Worm (Caenorhabditis elegans): Measurements from ENCODE around the gene ldb-1.

ldb-1 gene

DNA sequence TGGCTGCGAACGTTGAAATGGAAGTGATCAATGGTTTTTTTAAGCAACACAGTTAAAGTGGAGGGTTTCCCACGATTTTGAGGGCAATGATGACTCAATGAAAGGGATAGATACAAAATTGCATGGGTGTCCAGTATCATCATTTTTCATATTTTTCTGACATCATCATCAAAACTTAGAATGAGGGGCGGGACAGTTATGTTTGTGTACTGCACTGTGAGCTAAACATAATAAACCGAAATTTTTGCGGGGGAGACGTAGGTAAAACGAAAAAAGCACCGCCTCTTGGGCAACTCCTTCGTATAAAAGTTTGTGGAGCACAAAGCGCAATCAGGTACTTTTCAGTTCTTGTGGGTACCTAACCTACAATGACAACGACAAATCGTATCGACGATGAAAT lies 24.9 kb downstream of the ldb-1 start, which contains the start of gene C09F12.2:
Gene C09F12.2 (plus strand): TSS at position 301 of the 400 bp plus-strand sequence.
- no peak for TF ChIP-seq scrt-1 (GFP tag; IDR thresholded peaks at IDR 0.05)
- TF ChIP-seq hmbx-1 (tag; optimal IDR thresholded peaks at IDR 0.05), result no peak
- TF ChIP-seq sea-1 (GFP tag; conservative IDR thresholded peaks at IDR 0.05), result no peak
- TF ChIP-seq flt-1 (GFP tag; IDR thresholded peaks at IDR 0.05), result no peak
- TF ChIP-seq hnd-1 (tag; optimal IDR thresholded peaks at IDR 0.05), result no peak
- no peak for TF ChIP-seq tra-4 (tag; optimal IDR thresholded peaks at IDR 0.05)
- no peak for TF ChIP-seq tbx-11 (GFP tag; IDR thresholded peaks at IDR 0.05)
- TF ChIP-seq pes-1 (GFP tag; IDR thresholded peaks at IDR 0.05), result no peak
- TF ChIP-seq ceh-13 (GFP tag; optimal IDR thresholded peaks at IDR 0.05), result no peak
- no peak for TF ChIP-seq F13C5.2 (tag; optimal IDR thresholded peaks at IDR 0.05)
- no peak for TF ChIP-seq ceh-36 (tag; optimal IDR thresholded peaks at IDR 0.05)
- TF ChIP-seq B0310.2 (tag; optimal IDR thresholded peaks at IDR 0.05), result no peak

DNA sequence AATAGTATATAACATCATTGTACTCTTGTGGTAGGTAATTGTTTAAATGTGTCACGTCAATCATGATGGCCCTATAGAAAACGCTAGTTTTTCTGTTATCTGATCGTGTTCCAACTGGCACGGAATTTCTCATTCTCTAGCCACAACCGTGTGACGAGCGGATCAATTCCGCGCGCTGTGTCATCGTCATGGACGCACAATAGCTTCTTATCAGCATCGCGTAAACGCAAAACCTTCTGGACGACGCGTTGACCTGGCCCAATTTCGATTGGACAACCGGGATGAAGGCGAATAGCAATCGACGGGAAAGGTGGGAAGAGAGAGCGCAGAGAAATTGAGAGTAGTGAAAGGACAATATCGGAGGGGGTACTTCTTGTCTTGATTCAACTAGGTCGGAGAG lies 28.3 kb downstream of the ldb-1 start, which contains the start of gene lpr-3:
Gene lpr-3 (plus strand): TSS at position 374 of the 400 bp plus-strand sequence.
- TF ChIP-seq hmbx-1 (tag; optimal IDR thresholded peaks at IDR 0.05) (no peak), ceh-13 (GFP tag; optimal IDR thresholded peaks at IDR 0.05) (no peak), hmg-4 (GFP tag; optimal IDR thresholded peaks at IDR 0.05) (peak; percentile 34), ama-1 (optimal IDR thresholded peaks at IDR 0.05) (no peak), tbx-11 (GFP tag; IDR thresholded peaks at IDR 0.05) (no peak), flt-1 (GFP tag; IDR thresholded peaks at IDR 0.05) (no peak), B0310.2 (tag; optimal IDR thresholded peaks at IDR 0.05) (no peak), scrt-1 (GFP tag; IDR thresholded peaks at IDR 0.05) (no peak), pes-1 (GFP tag; IDR thresholded peaks at IDR 0.05) (no peak), aly-1 (tag; optimal IDR thresholded peaks at IDR 0.05) (no peak), sea-1 (GFP tag; conservative IDR thresholded peaks at IDR 0.05) (0 out of 2 replicates have a peak, but pooled peaks have one; percentile 21), F13C5.2 (tag; optimal IDR thresholded peaks at IDR 0.05) (no peak), tbx-37 (GFP tag; conservative IDR thresholded peaks at IDR 0.05) (no peak)

DNA sequence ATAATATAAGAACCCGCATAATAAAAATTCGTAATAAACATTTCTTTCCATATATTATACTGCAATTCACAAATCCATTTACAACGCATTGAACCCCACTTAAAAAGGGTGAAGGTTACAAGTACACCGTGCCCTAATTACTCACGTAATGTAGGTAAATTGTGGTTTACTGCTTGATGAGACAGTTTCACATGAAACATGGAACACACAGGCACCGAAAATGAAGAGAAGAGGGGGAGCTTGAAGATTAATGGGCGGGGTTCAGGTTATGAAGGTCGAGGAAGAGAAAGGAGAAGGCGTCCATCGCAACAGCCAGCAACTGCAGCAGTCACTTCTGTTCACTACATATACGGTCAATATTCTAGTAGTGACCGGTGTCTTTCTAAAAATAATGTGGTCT lies 31.0 kb downstream of the ldb-1 start, which contains the start of gene lpr-6:
Gene lpr-6 (plus strand): TSS at position 251 of the 400 bp plus-strand sequence.
- no peak for TF ChIP-seq hmbx-1 (tag; optimal IDR thresholded peaks at IDR 0.05)
- TF ChIP-seq pes-1 (GFP tag; IDR thresholded peaks at IDR 0.05), result no peak
- TF ChIP-seq hnd-1 (tag; optimal IDR thresholded peaks at IDR 0.05), result no peak
- no peak for TF ChIP-seq ceh-13 (GFP tag; optimal IDR thresholded peaks at IDR 0.05)
- TF ChIP-seq B0310.2 (tag; optimal IDR thresholded peaks at IDR 0.05), result no peak
- no peak for TF ChIP-seq flt-1 (GFP tag; IDR thresholded peaks at IDR 0.05)
- TF ChIP-seq tra-4 (tag; optimal IDR thresholded peaks at IDR 0.05), result no peak
- TF ChIP-seq ets-7 (tag; optimal IDR thresholded peaks at IDR 0.05), result no peak
- no peak for TF ChIP-seq tbx-37 (GFP tag; conservative IDR thresholded peaks at IDR 0.05)

DNA sequence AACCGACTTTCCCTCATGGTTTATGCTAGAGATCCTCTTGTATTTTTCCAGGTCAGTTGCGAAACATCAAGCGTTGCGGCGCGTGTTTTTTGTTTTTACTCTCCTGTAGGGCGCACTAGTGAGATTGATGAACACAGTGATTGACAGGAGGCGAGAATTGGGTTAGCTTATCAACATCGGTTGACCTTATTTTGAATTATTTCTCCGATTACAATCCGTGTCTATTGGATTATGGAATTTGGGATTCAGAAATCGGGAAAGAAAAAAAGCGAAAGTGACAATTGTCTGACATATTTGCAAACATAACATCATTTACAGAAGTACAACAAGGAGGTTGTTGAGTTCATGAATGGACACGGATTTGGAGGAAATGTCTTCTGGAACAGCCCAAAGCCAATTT lies 32.2 kb downstream of the ldb-1 start:
- TF ChIP-seq F13C5.2 (tag; optimal IDR thresholded peaks at IDR 0.05) (no peak), B0310.2 (tag; optimal IDR thresholded peaks at IDR 0.05) (no peak), ets-7 (tag; optimal IDR thresholded peaks at IDR 0.05) (no peak), tra-4 (tag; optimal IDR thresholded peaks at IDR 0.05) (no peak), hmg-4 (GFP tag; optimal IDR thresholded peaks at IDR 0.05) (no peak), ceh-13 (GFP tag; optimal IDR thresholded peaks at IDR 0.05) (no peak), hmbx-1 (tag; optimal IDR thresholded peaks at IDR 0.05) (no peak), ceh-36 (tag; optimal IDR thresholded peaks at IDR 0.05) (no peak), hnd-1 (tag; optimal IDR thresholded peaks at IDR 0.05) (no peak), tbx-11 (GFP tag; IDR thresholded peaks at IDR 0.05) (no peak), ama-1 (optimal IDR thresholded peaks at IDR 0.05) (no peak), aly-1 (tag; optimal IDR thresholded peaks at IDR 0.05) (no peak), pes-1 (GFP tag; IDR thresholded peaks at IDR 0.05) (no peak), flt-1 (GFP tag; IDR thresholded peaks at IDR 0.05) (no peak), scrt-1 (GFP tag; IDR thresholded peaks at IDR 0.05) (no peak)

DNA sequence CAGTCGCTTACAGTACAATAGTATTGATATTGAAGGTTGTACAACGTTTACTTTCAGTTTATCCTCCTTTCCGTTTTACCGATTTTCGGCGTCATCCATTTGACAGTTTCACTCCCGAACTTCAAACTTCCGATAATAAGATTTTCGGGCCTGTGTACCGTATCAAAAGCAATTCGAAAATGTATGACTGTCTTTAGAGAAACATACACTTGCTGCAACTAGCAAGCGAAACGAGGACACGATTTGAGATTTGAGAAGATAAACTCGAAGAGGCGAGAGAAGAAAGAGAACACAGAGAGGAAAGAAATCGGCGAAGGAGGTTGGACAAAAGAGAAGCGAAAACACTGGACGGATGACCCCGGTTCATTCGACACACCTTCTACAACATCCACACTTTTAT lies 33.2 kb downstream of the ldb-1 start, which contains the start of gene lpr-5:
Gene lpr-5 (plus strand): TSS at position 220 of the 400 bp plus-strand sequence.
- TF ChIP-seq aly-1 (tag; optimal IDR thresholded peaks at IDR 0.05) (no peak), pes-1 (GFP tag; IDR thresholded peaks at IDR 0.05) (no peak)

DNA sequence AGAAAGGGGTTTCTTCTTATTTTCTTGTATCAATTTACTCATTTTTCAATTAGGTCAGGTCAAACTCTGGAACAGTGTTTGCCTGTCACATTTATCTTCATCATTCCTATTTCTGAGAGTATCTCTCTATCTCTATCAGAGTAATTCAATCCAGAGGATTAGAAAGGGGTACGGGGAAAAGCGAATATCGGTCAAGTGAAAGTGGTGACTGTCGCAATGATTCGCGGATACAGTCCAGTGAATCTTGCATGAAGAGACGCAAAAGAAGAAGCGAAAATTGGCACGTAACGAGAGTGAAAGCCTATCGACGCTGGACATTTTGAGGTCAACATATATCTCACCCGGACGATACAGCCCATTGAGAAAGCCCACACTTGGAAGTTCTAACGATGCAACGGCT lies 36.1 kb downstream of the ldb-1 start, which contains the start of gene lpr-4:
Gene lpr-4 (plus strand): TSS at position 328 of the 400 bp plus-strand sequence.
- TF ChIP-seq sea-1 (GFP tag; conservative IDR thresholded peaks at IDR 0.05), result no peak
- no peak for TF ChIP-seq ets-7 (tag; optimal IDR thresholded peaks at IDR 0.05)
- TF ChIP-seq ceh-13 (GFP tag; optimal IDR thresholded peaks at IDR 0.05), result no peak
- TF ChIP-seq tbx-11 (GFP tag; IDR thresholded peaks at IDR 0.05), result no peak
- TF ChIP-seq F13C5.2 (tag; optimal IDR thresholded peaks at IDR 0.05), result no peak
- no peak for TF ChIP-seq hmbx-1 (tag; optimal IDR thresholded peaks at IDR 0.05)
- TF ChIP-seq tra-4 (tag; optimal IDR thresholded peaks at IDR 0.05), result no peak
- TF ChIP-seq hnd-1 (tag; optimal IDR thresholded peaks at IDR 0.05), result no peak
- TF ChIP-seq flt-1 (GFP tag; IDR thresholded peaks at IDR 0.05), result no peak
- no peak for TF ChIP-seq ceh-36 (tag; optimal IDR thresholded peaks at IDR 0.05)
- TF ChIP-seq B0310.2 (tag; optimal IDR thresholded peaks at IDR 0.05), result no peak
- TF ChIP-seq hmg-4 (GFP tag; optimal IDR thresholded peaks at IDR 0.05), result no peak
- TF ChIP-seq pes-1 (GFP tag; IDR thresholded peaks at IDR 0.05), result no peak
- TF ChIP-seq aly-1 (tag; optimal IDR thresholded peaks at IDR 0.05), result no peak
- TF ChIP-seq tbx-37 (GFP tag; conservative IDR thresholded peaks at IDR 0.05), result no peak

DNA sequence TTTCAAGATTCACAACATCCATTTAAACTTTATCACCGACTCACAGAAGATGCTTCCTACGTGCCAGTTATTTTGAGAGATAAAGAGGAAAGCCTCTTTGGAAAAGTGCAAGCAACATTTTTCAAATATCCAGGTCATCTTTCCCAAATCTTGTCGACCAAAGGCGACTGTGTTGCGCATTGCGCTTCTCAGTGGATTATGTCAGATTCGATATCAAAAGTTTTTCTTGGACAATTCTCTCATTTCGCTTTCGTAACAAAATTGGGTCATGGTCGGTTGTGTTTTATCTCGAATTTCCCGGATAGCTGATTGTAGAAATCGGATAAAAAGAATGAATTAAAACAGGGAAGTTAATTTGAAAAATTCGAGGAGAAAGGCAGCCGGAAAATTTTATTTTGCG lies 38.5 kb downstream of the ldb-1 start:
- TF ChIP-seq B0310.2 (tag; optimal IDR thresholded peaks at IDR 0.05), result no peak
- no peak for TF ChIP-seq hnd-1 (tag; optimal IDR thresholded peaks at IDR 0.05)
- TF ChIP-seq tbx-11 (GFP tag; IDR thresholded peaks at IDR 0.05), result no peak
- no peak for TF ChIP-seq pes-1 (GFP tag; IDR thresholded peaks at IDR 0.05)
- TF ChIP-seq F13C5.2 (tag; optimal IDR thresholded peaks at IDR 0.05), result no peak
- TF ChIP-seq scrt-1 (GFP tag; IDR thresholded peaks at IDR 0.05), result no peak
- no peak for TF ChIP-seq ceh-36 (tag; optimal IDR thresholded peaks at IDR 0.05)
- TF ChIP-seq ama-1 (optimal IDR thresholded peaks at IDR 0.05), result no peak
- no peak for TF ChIP-seq hmbx-1 (tag; optimal IDR thresholded peaks at IDR 0.05)
- TF ChIP-seq ets-7 (tag; optimal IDR thresholded peaks at IDR 0.05), result no peak
- TF ChIP-seq flt-1 (GFP tag; IDR thresholded peaks at IDR 0.05), result no peak
- TF ChIP-seq ceh-13 (GFP tag; optimal IDR thresholded peaks at IDR 0.05), result no peak
- TF ChIP-seq sea-1 (GFP tag; conservative IDR thresholded peaks at IDR 0.05), result no peak
- TF ChIP-seq hmg-4 (GFP tag; optimal IDR thresholded peaks at IDR 0.05), result no peak

Measured in whole organism, early embryonic.